Fruit fly (Drosophila melanogaster): ENCODE results near the gene Elo68beta.

The Elo68beta gene

dm6 chr3L:11084557-11085231 lies 16.8 kb downstream of the Elo68beta start (continued):
- TF ChIP-seq tup (GFP tag; optimal IDR thresholded peaks at IDR 0.05), result peak; percentile 84
- TF ChIP-seq ken (GFP tag; IDR thresholded peaks at IDR 0.05), result peak; percentile 95
- TF ChIP-seq Atf-2 (GFP tag; optimal IDR thresholded peaks at IDR 0.05), result peak; percentile 97
- peak; percentile 80 for TF ChIP-seq CG9932 (GFP tag; IDR thresholded peaks at IDR 0.05)
- peak; percentile 74 for TF ChIP-seq Gsc (GFP tag; IDR thresholded peaks at IDR 0.05)
- TF ChIP-seq Med (GFP tag), result peak; percentile 99
- no peak for TF ChIP-seq Nf-YC (tag; optimal IDR thresholded peaks at IDR 0.05)
- TF ChIP-seq CG33557 (GFP tag; optimal IDR thresholded peaks at IDR 0.05), result peak; percentile 97
- peak; percentile 96 for TF ChIP-seq tap (tag; optimal IDR thresholded peaks at IDR 0.05)
- peak; percentile 93 for TF ChIP-seq CG14050 (GFP tag; IDR thresholded peaks at IDR 0.05)
- peak; percentile 95 for TF ChIP-seq D19A (tag; optimal IDR thresholded peaks at IDR 0.05)
- peak; percentile 100 for TF ChIP-seq sens (GFP tag)
- TF ChIP-seq HLHmδ (GFP tag; optimal IDR thresholded peaks at IDR 0.05), result no peak
- TF ChIP-seq CG15601 (tag; optimal IDR thresholded peaks at IDR 0.05), result peak; percentile 98
- no peak for TF ChIP-seq CG8478 (optimal IDR thresholded peaks at IDR 0.05)
- peak; percentile 82 for TF ChIP-seq HmgD (GFP tag; optimal IDR thresholded peaks at IDR 0.05)
- peak; percentile 75 for TF ChIP-seq CG17802 (tag; optimal IDR thresholded peaks at IDR 0.05)
- TF ChIP-seq toy (GFP tag; IDR thresholded peaks at IDR 0.05), result peak; percentile 77
- TF ChIP-seq dmrt11E (tag; optimal IDR thresholded peaks at IDR 0.05), result peak; percentile 98
- TF ChIP-seq lab (GFP tag; optimal IDR thresholded peaks at IDR 0.05), result peak; percentile 94
- TF ChIP-seq MBD-R2 (GFP tag; IDR thresholded peaks at IDR 0.05), result peak; percentile 76; the same call in 1 of the 2 replicates
- peak; percentile 97 for TF ChIP-seq CG2199 (GFP tag; IDR thresholded peaks at IDR 0.05)
- TF ChIP-seq dpn (GFP tag; optimal IDR thresholded peaks at IDR 0.05), result peak; percentile 97
- TF ChIP-seq hbn (GFP tag; IDR thresholded peaks at IDR 0.05; ENCODE audit: partially characterized antibody), result no peak
- peak; percentile 99 for TF ChIP-seq vvl (GFP tag; IDR thresholded peaks at IDR 0.05)
- peak; percentile 90 for TF ChIP-seq CG11456 (GFP tag; IDR thresholded peaks at IDR 0.05)
- no peak for TF ChIP-seq Doc3 (GFP tag; IDR thresholded peaks at IDR 0.05; ENCODE audit: partially characterized antibody)
- TF ChIP-seq CG10274 (GFP tag; optimal IDR thresholded peaks at IDR 0.05), result peak; percentile 73
- peak; percentile 69 for TF ChIP-seq CTCF (GFP tag; optimal IDR thresholded peaks at IDR 0.05)
- peak; percentile 95 for TF ChIP-seq CG9609 (GFP tag; optimal IDR thresholded peaks at IDR 0.05)
- TF ChIP-seq Chrac-16 (GFP tag; optimal IDR thresholded peaks at IDR 0.05), result peak; percentile 95
- peak; percentile 75; the same call in 2 of the 3 replicates for TF ChIP-seq CG6175 (GFP tag; IDR thresholded peaks at IDR 0.05)
- peak; percentile 82 for TF ChIP-seq Elba2 (GFP tag; optimal IDR thresholded peaks at IDR 0.05)
- TF ChIP-seq CG8359 (GFP tag; optimal IDR thresholded peaks at IDR 0.05; ENCODE audit: borderline replicate concordance), result peak; percentile 88
- no peak for TF ChIP-seq sna (GFP tag; IDR thresholded peaks at IDR 0.05; ENCODE audit: partially characterized antibody)
- peak; percentile 78 for TF ChIP-seq CG17912 (GFP tag; optimal IDR thresholded peaks at IDR 0.05)
- peak; percentile 35 to 55 for TF ChIP-seq Trl (optimal IDR thresholded peaks at IDR 0.05)
- peak; percentile 97 for TF ChIP-seq Trl (GFP tag; optimal IDR thresholded peaks at IDR 0.05)
- TF ChIP-seq Neu2 (GFP tag; optimal IDR thresholded peaks at IDR 0.05; ENCODE audit: borderline replicate concordance), result peak; percentile 86
- peak; percentile 96 for TF ChIP-seq CG12104 (GFP tag; optimal IDR thresholded peaks at IDR 0.05)
- peak; percentile 77 for TF ChIP-seq CG9817 (tag; optimal IDR thresholded peaks at IDR 0.05)
- TF ChIP-seq Bgb (GFP tag; IDR thresholded peaks at IDR 0.05; ENCODE audit: partially characterized antibody), result no peak
- TF ChIP-seq CG15696 (tag; optimal IDR thresholded peaks at IDR 0.05), result peak; percentile 93
- TF ChIP-seq ATbp (GFP tag; optimal IDR thresholded peaks at IDR 0.05), result peak; percentile 95
- peak; percentile 95 for TF ChIP-seq gcm2 (GFP tag; optimal IDR thresholded peaks at IDR 0.05)
- TF ChIP-seq CG17568 (GFP tag; optimal IDR thresholded peaks at IDR 0.05), result peak; percentile 95
- no peak for TF ChIP-seq lbe (GFP tag; optimal IDR thresholded peaks at IDR 0.05)
- peak; percentile 98 for TF ChIP-seq Ets65A (GFP tag)
- TF ChIP-seq nerfin-1 (tag; optimal IDR thresholded peaks at IDR 0.05), result peak; percentile 93
- peak; percentile 93 for TF ChIP-seq org-1 (GFP tag; optimal IDR thresholded peaks at IDR 0.05)
